Worm (Caenorhabditis elegans): ENCODE results near the gene C07A9.5.
A peak's percentile ranks its signal among the peaks of the same experiment; 100 is the strongest.

DNA sequence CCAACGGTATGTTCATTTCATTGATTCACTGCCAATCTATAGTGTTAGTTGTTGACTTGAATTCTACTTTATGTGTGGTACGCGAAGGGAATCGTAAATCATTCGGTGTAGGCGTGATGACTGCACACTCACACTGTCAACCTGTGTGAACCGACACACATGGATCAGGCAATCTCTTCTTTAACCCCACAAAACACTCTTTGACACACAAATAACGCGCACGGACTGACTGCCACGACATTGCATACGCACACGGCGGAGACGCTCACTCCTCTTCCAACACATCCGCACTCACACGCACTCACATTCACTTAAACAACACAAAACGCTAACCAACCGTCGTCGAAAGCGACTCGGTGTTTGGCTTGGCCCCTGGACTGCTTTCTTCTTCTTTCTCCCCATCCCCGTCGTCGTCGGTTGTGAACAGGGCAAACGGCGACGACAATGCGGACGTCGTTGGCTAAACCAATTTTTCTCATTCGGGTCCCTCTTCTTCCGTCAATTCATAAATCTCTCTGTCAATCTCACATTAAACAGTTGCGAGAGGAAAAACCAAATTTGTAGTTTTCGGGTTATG is 17.6 kb upstream of the C07A9.5 start:
- TF ChIP-seq M03D4.4 (tag; optimal IDR thresholded peaks at IDR 0.05) (no peak), elt-3 (tag; optimal IDR thresholded peaks at IDR 0.05) (no peak), unc-120 (tag; optimal IDR thresholded peaks at IDR 0.05; ENCODE audit: poor library complexity, severe bottlenecking) (no peak), nhr-2 (tag; optimal IDR thresholded peaks at IDR 0.05) (peak; percentile 68), hlh-1 (tag; optimal IDR thresholded peaks at IDR 0.05) (no peak), snpc-4 (tag; optimal IDR thresholded peaks at IDR 0.05) (no peak), sem-2 (GFP tag; optimal IDR thresholded peaks at IDR 0.05) (no peak), ham-2 (GFP tag; optimal IDR thresholded peaks at IDR 0.05) (peak; percentile 11), mep-1 (tag; optimal IDR thresholded peaks at IDR 0.05) (no peak)
